Fruit fly (Drosophila melanogaster): Measurements from ENCODE around the gene CG32176.
A peak's percentile ranks its signal among the peaks of the same experiment; 100 is the strongest.

DNA sequence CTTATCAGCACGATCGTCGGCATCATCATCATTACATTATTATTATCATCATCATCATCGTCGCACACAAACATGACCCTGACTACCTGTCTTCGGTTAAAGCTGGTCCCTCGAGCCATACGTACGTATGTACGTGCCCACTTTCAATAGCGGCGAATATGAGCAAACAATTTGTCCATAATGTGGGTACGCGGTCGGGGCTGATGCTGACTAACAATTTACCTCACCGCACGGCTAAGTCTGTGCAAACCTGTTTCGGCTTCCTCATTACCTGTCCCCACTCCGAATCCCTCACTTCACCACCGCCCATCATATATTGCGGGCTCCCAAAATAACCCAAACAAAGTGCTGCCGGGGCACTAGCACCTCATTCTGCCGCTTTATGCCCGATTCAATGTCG, 3.3 kb upstream of the CG32176 start:
- TF ChIP-seq gl (tag; optimal IDR thresholded peaks at IDR 0.05) (no peak), CG8159 (tag; optimal IDR thresholded peaks at IDR 0.05) (no peak), CG8301 (tag; optimal IDR thresholded peaks at IDR 0.05) (no peak), Pif1A (GFP tag; optimal IDR thresholded peaks at IDR 0.05) (no peak), rn (GFP tag; IDR thresholded peaks at IDR 0.05) (no peak), CG17806 (tag; optimal IDR thresholded peaks at IDR 0.05) (no peak), CG32121 (GFP tag; IDR thresholded peaks at IDR 0.05) (no peak), Ets98B (GFP tag; IDR thresholded peaks at IDR 0.05) (no peak), EcR (GFP tag; optimal IDR thresholded peaks at IDR 0.05) (peak; percentile 39), CG13204 (GFP tag; optimal IDR thresholded peaks at IDR 0.05) (no peak), CG14655 (GFP tag; optimal IDR thresholded peaks at IDR 0.05) (no peak), CG34367 (tag; optimal IDR thresholded peaks at IDR 0.05) (no peak), CG9948 (tag; optimal IDR thresholded peaks at IDR 0.05) (no peak)
